Fruit fly (Drosophila melanogaster) whole organism, embryonic: ENCODE results near the gene CG33969.
A peak's percentile ranks its signal among the peaks of the same experiment; 100 is the strongest.

Source experiments
- Aef1 ChIP-seq: fragments of 200-800 bp; sonication (Bioruptor generic); IDR thresholded peaks from 3 replicates; pipeline ENCODE4 v1.3.6; 2022; ENCODE audit warnings: missing biosample characterization, missing genetic modification characterization
- CG12155 ChIP-seq: fragments of 200-800 bp; sonication (Bioruptor generic); optimal IDR thresholded peaks from 3 replicates; lab custom pipeline; 2016; ENCODE audit warnings: missing biosample characterization, missing genetic modification characterization
- CG14014 ChIP-seq: fragments of 200-800 bp; sonication (Bioruptor generic); IDR thresholded peaks from 2 replicates; pipeline ENCODE4 v1.3.6; 2022; ENCODE audit warnings: missing biosample characterization, missing genetic modification characterization
- CG14965 ChIP-seq: fragments of 200-800 bp; sonication (Bioruptor generic); optimal IDR thresholded peaks from 2 replicates; lab custom pipeline; 2016; ENCODE audit warnings: missing biosample characterization, missing genetic modification characterization, borderline replicate concordance
- CG15601 ChIP-seq: fragments of 200-800 bp; sonication (Bioruptor generic); optimal IDR thresholded peaks from 3 replicates; lab custom pipeline; 2019; ENCODE audit warnings: missing biosample characterization, mild to moderate bottlenecking, missing genetic modification characterization, moderate library complexity
- CG15696 ChIP-seq: fragments of 200-800 bp; sonication (Bioruptor generic); optimal IDR thresholded peaks from 2 replicates; lab custom pipeline; 2019; ENCODE audit warnings: missing biosample characterization, mild to moderate bottlenecking, missing genetic modification characterization, moderate library complexity
- CG17385 ChIP-seq: fragments of 200-800 bp; sonication (Bioruptor generic); optimal IDR thresholded peaks from 3 replicates; lab custom pipeline; 2018; ENCODE audit warnings: missing biosample characterization, mild to moderate bottlenecking, missing genetic modification characterization
- CG18764 ChIP-seq: fragments of 200-800 bp; sonication (Bioruptor generic); optimal IDR thresholded peaks from 3 replicates; lab custom pipeline; 2016; ENCODE audit warnings: missing biosample characterization, missing genetic modification characterization
- CG31365 ChIP-seq: fragments of 200-800 bp; sonication (Bioruptor generic); optimal IDR thresholded peaks from 2 replicates; lab custom pipeline; 2018; ENCODE audit warnings: missing biosample characterization, mild to moderate bottlenecking, missing genetic modification characterization
- CG31441 ChIP-seq: fragments of 200-800 bp; sonication (Bioruptor generic); IDR thresholded peaks from 2 replicates; pipeline ENCODE4 v1.3.6; 2022; ENCODE audit warnings: missing biosample characterization, missing genetic modification characterization
- CG32772 ChIP-seq: fragments of 200-800 bp; sonication (Bioruptor generic); IDR thresholded peaks from 2 replicates; pipeline ENCODE4 v1.3.6; 2022; ENCODE audit warnings: missing biosample characterization, missing genetic modification characterization
- CG34376 ChIP-seq: fragments of 200-800 bp; sonication (Bioruptor generic); optimal IDR thresholded peaks from 2 replicates; lab custom pipeline; 2018; ENCODE audit warnings: missing biosample characterization, mild to moderate bottlenecking, missing genetic modification characterization
- CG3838 ChIP-seq: fragments of 200-800 bp; sonication (Bioruptor generic); optimal IDR thresholded peaks from 3 replicates; lab custom pipeline; 2016; ENCODE audit warnings: missing biosample characterization, missing genetic modification characterization
- CG4282 ChIP-seq: fragments of 200-800 bp; sonication (Bioruptor generic); optimal IDR thresholded peaks from 2 replicates; lab custom pipeline; 2016; ENCODE audit warnings: missing biosample characterization, missing genetic modification characterization
- CG7963 ChIP-seq: fragments of 200-800 bp; sonication (Bioruptor generic); IDR thresholded peaks from 3 replicates; pipeline ENCODE4 v1.3.6; 2022; ENCODE audit warnings: missing biosample characterization, missing genetic modification characterization; ENCODE audit not compliant: partially characterized antibody
- CG9727 ChIP-seq: fragments of 200-800 bp; sonication (Bioruptor generic); optimal IDR thresholded peaks from 3 replicates; lab custom pipeline; 2017; ENCODE audit warnings: missing biosample characterization, mild to moderate bottlenecking, missing genetic modification characterization
- Deaf1 ChIP-seq: fragments of 200-800 bp; optimal IDR thresholded peaks from 3 replicates; lab custom pipeline; 2019; ENCODE audit warnings: missing biosample characterization, mild to moderate bottlenecking, missing genetic modification characterization, moderate library complexity
- Doc2 ChIP-seq: fragments of 200-800 bp; sonication (Bioruptor generic); IDR thresholded peaks from 2 replicates; pipeline ENCODE4 v1.3.6; 2022; ENCODE audit warnings: missing biosample characterization, missing genetic modification characterization
- Eip74EF ChIP-seq, 2 experiments: fragments of 200-800 bp in 1 of 2; fragments of >200 bp in 1 of 2; sonication (Bioruptor generic) in 1 of 2; optimal IDR thresholded peaks; 2 replicates each; lab custom pipeline; 2017 to 2019; ENCODE audit warnings: missing biosample characterization in 2 of 2, missing genetic modification characterization in 2 of 2, mild to moderate bottlenecking in 1 of 2, moderate library complexity in 1 of 2
- HLH3B ChIP-seq: fragments of 200-800 bp; sonication (Bioruptor generic); IDR thresholded peaks from 2 replicates; pipeline ENCODE4 v1.3.6; 2022; ENCODE audit warnings: missing biosample characterization, missing genetic modification characterization
- Hsf ChIP-seq: fragments of 200-800 bp; sonication (Bioruptor generic); optimal IDR thresholded peaks from 3 replicates; lab custom pipeline; 2016; ENCODE audit warnings: missing biosample characterization, missing genetic modification characterization
- Lim3 ChIP-seq: fragments of 200-800 bp; sonication (Bioruptor generic); IDR thresholded peaks from 2 replicates; pipeline ENCODE4 v1.3.6; 2022; ENCODE audit warnings: missing biosample characterization, missing genetic modification characterization
- Med ChIP-seq: fragments of 200-800 bp; sonication (Bioruptor generic); peaks from one replicate; lab custom pipeline; 2016; ENCODE audit warnings: missing biosample characterization, missing genetic modification characterization, mild to moderate bottlenecking, inconsistent platforms, moderate library complexity
- Nf-YA ChIP-seq: fragments of 200-800 bp; sonication (Bioruptor generic); IDR thresholded peaks from 2 replicates; pipeline ENCODE4 v1.3.6; 2022; ENCODE audit warnings: missing biosample characterization, missing genetic modification characterization
- NfI ChIP-seq: fragments of 200-800 bp; sonication (Bioruptor generic); optimal IDR thresholded peaks from 3 replicates; lab custom pipeline; 2018; ENCODE audit warnings: missing biosample characterization, mild to moderate bottlenecking, missing genetic modification characterization, moderate library complexity
- Sin3A ChIP-seq: fragments of >200 bp; optimal IDR thresholded peaks from 2 replicates; lab custom pipeline; 2018
- Vsx1 ChIP-seq: fragments of 200-800 bp; sonication (Bioruptor generic); optimal IDR thresholded peaks from 2 replicates; lab custom pipeline; 2017; ENCODE audit warnings: missing biosample characterization, mild to moderate bottlenecking, missing genetic modification characterization, missing genetic modification reagents
- aop ChIP-seq: fragments of 200-800 bp; sonication (Bioruptor generic); IDR thresholded peaks from 2 replicates; pipeline ENCODE4 v1.3.6; 2022; ENCODE audit warnings: missing biosample characterization, missing genetic modification characterization
- az2 ChIP-seq: fragments of 200-800 bp; sonication (Bioruptor generic); optimal IDR thresholded peaks from 3 replicates; lab custom pipeline; 2016; ENCODE audit warnings: missing biosample characterization, missing genetic modification characterization
- br ChIP-seq: fragments of >200 bp; optimal IDR thresholded peaks from 2 replicates; lab custom pipeline; 2017
- chinmo ChIP-seq: fragments of 200-800 bp; sonication (Bioruptor generic); IDR thresholded peaks from 4 replicates; pipeline ENCODE4 v1.3.6; 2022; ENCODE audit warnings: missing biosample characterization, missing genetic modification characterization; ENCODE audit not compliant: partially characterized antibody
- chn ChIP-seq: fragments of 200-800 bp; sonication (Bioruptor generic); optimal IDR thresholded peaks from 2 replicates; lab custom pipeline; 2016; ENCODE audit warnings: missing biosample characterization, missing genetic modification characterization
- corto ChIP-seq: fragments of 200-800 bp; sonication (Bioruptor generic); optimal IDR thresholded peaks from 2 replicates; lab custom pipeline; 2016; ENCODE audit warnings: missing biosample characterization, mild to moderate bottlenecking, missing genetic modification characterization, moderate library complexity
- da ChIP-seq: fragments of 200-800 bp; sonication (Bioruptor generic); optimal IDR thresholded peaks from 2 replicates; lab custom pipeline; 2016; ENCODE audit warnings: missing biosample characterization, missing genetic modification characterization
- disco-r ChIP-seq: fragments of 200-800 bp; sonication (Bioruptor generic); optimal IDR thresholded peaks from 2 replicates; lab custom pipeline; 2016; ENCODE audit warnings: missing biosample characterization, missing genetic modification characterization
- dmrt11E ChIP-seq: fragments of 200-800 bp; sonication (Bioruptor generic); optimal IDR thresholded peaks from 3 replicates; lab custom pipeline; 2018; ENCODE audit warnings: missing biosample characterization, mild to moderate bottlenecking, missing genetic modification characterization, moderate library complexity
- eve ChIP-seq, 2 experiments: fragments of >200 bp; optimal IDR thresholded peaks; 2 replicates each; lab custom pipeline; 2017; ENCODE audit warnings: missing biosample characterization in 2 of 2, missing genetic modification characterization in 2 of 2
- fu2 ChIP-seq: fragments of 200-800 bp; sonication (Bioruptor generic); optimal IDR thresholded peaks from 2 replicates; lab custom pipeline; 2016; ENCODE audit warnings: missing biosample characterization, missing genetic modification characterization
- gce ChIP-seq: fragments of 200-800 bp; sonication (Bioruptor generic); IDR thresholded peaks from 3 replicates; pipeline ENCODE4 v1.3.6; 2022; ENCODE audit warnings: missing biosample characterization, missing genetic modification characterization
- jumu ChIP-seq: fragments of 200-800 bp; sonication (Bioruptor generic); optimal IDR thresholded peaks from 3 replicates; lab custom pipeline; 2016; ENCODE audit warnings: missing biosample characterization, missing genetic modification characterization
- lab ChIP-seq: fragments of 200-800 bp; sonication (Bioruptor generic); optimal IDR thresholded peaks from 3 replicates; lab custom pipeline; 2017; ENCODE audit warnings: missing biosample characterization, missing genetic modification characterization, mild to moderate bottlenecking, moderate library complexity, missing genetic modification reagents
- luna ChIP-seq: fragments of 200-800 bp; sonication (Bioruptor generic); optimal IDR thresholded peaks from 2 replicates; lab custom pipeline; 2016; ENCODE audit warnings: missing biosample characterization, missing genetic modification characterization
- nerfin-2 ChIP-seq: fragments of 200-800 bp; sonication (Bioruptor generic); IDR thresholded peaks from 2 replicates; pipeline ENCODE4 v1.3.6; 2022; ENCODE audit warnings: missing biosample characterization, missing genetic modification characterization; ENCODE audit not compliant: partially characterized antibody
- pita ChIP-seq: fragments of 200-800 bp; sonication (Bioruptor generic); optimal IDR thresholded peaks from 2 replicates; lab custom pipeline; 2017; ENCODE audit warnings: missing biosample characterization, mild to moderate bottlenecking, missing genetic modification characterization
- sens-2 ChIP-seq: fragments of 200-800 bp; sonication (Bioruptor generic); IDR thresholded peaks from 2 replicates; pipeline ENCODE4 v1.3.6; 2022; ENCODE audit warnings: missing biosample characterization, missing genetic modification characterization
- sqz ChIP-seq: fragments of 200-800 bp; sonication (Bioruptor generic); optimal IDR thresholded peaks from 3 replicates; lab custom pipeline; 2018; ENCODE audit warnings: missing biosample characterization, mild to moderate bottlenecking, missing genetic modification characterization
- ssp ChIP-seq: fragments of 200-800 bp; sonication (Bioruptor generic); IDR thresholded peaks from 2 replicates; pipeline ENCODE4 v1.3.6; 2022; ENCODE audit warnings: missing biosample characterization, missing genetic modification characterization
- unc-4 ChIP-seq: fragments of 200-800 bp; sonication (Bioruptor generic); IDR thresholded peaks from 2 replicates; pipeline ENCODE4 v1.3.6; 2022; ENCODE audit warnings: missing biosample characterization, missing genetic modification characterization; ENCODE audit not compliant: partially characterized antibody

CG33969 gene

DNA sequence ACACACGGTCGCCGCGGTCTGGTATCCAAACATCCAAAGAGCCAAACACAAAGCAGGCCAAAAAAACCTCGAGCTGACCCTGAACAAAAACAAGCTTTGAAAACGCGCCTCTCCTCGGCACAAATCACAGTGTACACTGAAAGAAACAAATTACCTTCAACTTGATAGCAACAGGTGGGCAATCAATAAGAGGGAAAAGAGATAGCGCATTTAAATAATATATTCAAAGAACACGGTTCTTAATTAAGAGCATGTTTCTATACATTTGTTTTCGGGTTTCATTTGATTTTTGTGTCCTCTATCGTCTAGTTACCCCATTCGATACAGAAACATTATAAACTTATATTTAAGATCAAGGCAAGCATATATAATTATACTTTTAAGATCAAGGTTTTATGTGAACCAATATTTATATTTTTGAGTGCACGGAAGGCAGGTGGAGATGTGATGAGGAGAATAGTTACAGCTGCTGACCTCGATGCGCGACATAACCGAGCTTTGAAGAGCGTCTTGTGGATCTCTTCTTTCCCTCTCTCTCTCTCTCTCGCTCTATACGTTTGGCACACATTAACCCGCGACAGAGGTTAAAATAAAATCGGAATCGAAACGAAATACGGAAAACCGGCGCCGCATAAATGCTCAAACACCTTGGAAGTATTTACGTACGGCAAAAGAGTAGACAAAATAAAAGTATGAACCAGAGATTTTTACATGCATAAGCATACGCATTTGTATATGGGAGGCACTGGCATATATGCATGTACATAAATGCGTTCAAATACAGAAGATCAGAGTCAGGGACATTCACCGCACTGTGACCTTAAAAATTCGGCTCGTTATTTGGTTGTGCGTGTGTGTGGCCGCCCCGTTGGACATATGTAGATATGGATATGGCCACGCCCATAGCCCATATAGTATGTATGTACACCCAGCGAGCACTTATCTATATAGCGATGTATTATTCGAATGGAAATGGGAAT is 5.2 kb upstream of the CG33969 start (continued):
- TF ChIP-seq az2 (GFP tag; lab: Kevin White, UChicago) = peak; percentile 83
- TF ChIP-seq Hsf = peak; percentile 86
- peak; percentile 86 for TF ChIP-seq CG17385 (GFP tag; lab: Kevin White, UChicago)
- peak; percentile 63 for TF ChIP-seq ssp (GFP tag; lab: Robert Waterston, UW)
- peak; percentile 72 for TF ChIP-seq HLH3B (GFP tag; lab: Robert Waterston, UW)
- no peak for TF ChIP-seq nerfin-2 (GFP tag; lab: Robert Waterston, UW)
- TF ChIP-seq Aef1 (GFP tag; lab: Robert Waterston, UW) = peak; percentile 73
- peak; percentile 48 for TF ChIP-seq CG15696 (tag; lab: Kevin White, UChicago)
- TF ChIP-seq CG18764 (GFP tag; lab: Kevin White, UChicago) = peak; percentile 60
- peak; percentile 74 for TF ChIP-seq CG12155 (GFP tag; lab: Kevin White, UChicago)
- peak; percentile 78 for TF ChIP-seq CG9727 (GFP tag; lab: Kevin White, UChicago)
- TF ChIP-seq Deaf1 (tag; lab: Kevin White, UChicago) = peak; percentile 60
- TF ChIP-seq dmrt11E (tag; lab: Kevin White, UChicago) = peak; percentile 70
- TF ChIP-seq Med (GFP tag; lab: Kevin White, UChicago) = peak; percentile 93
- TF ChIP-seq Lim3 (GFP tag; lab: Robert Waterston, UW) = 0 out of 2 replicates have a peak, but pooled peaks have one; percentile 15
- peak; percentile 51; the same call in 1 of the 3 replicates for TF ChIP-seq gce (GFP tag; lab: Robert Waterston, UW)
- TF ChIP-seq fu2 (GFP tag; lab: Kevin White, UChicago) = peak; percentile 70
- TF ChIP-seq aop (GFP tag; lab: Robert Waterston, UW) = no peak
- peak; percentile 70 for TF ChIP-seq CG14014
- TF ChIP-seq luna (GFP tag; lab: Kevin White, UChicago) = no peak
- no peak for TF ChIP-seq sens-2 (GFP tag; lab: Robert Waterston, UW)
- TF ChIP-seq pita (GFP tag; lab: Kevin White, UChicago) = no peak
- TF ChIP-seq da (GFP tag; lab: Kevin White, UChicago) = peak; percentile 27
- TF ChIP-seq CG32772 (GFP tag; lab: Robert Waterston, UW) = peak; percentile 23; the same call in 1 of the 2 replicates
- peak; percentile 88 for TF ChIP-seq chinmo (GFP tag; lab: Robert Waterston, UW)
- peak; percentile 1; the same call in 1 of the 2 replicates for TF ChIP-seq unc-4
- TF ChIP-seq sqz (GFP tag; lab: Kevin White, UChicago) = peak; percentile 76
- peak in 1 of 2 experiments; percentile 95 for TF ChIP-seq eve (GFP tag; optimal IDR thresholded peaks at IDR 0.05; lab: Kevin White, UChicago)
- peak; percentile 71 for TF ChIP-seq CG34376 (GFP tag; lab: Kevin White, UChicago)
- no peak for TF ChIP-seq br
- TF ChIP-seq Sin3A (lab: Kevin White, UChicago) = no peak
- TF ChIP-seq chn (GFP tag; lab: Kevin White, UChicago) = peak; percentile 73
- peak; percentile 38 for TF ChIP-seq CG14965 (GFP tag; lab: Kevin White, UChicago)
- 0 out of 2 replicates have a peak, but pooled peaks have one; percentile 39 for TF ChIP-seq Nf-YA (GFP tag; lab: Robert Waterston, UW)
- peak; percentile 62 for TF ChIP-seq CG31365 (tag; lab: Kevin White, UChicago)
- no peak for TF ChIP-seq CG4282
- no peak for TF ChIP-seq Doc2 (GFP tag; lab: Robert Waterston, UW)
- TF ChIP-seq CG31441 (GFP tag; lab: Robert Waterston, UW) = peak; percentile 86
- no peak for TF ChIP-seq CG7963
- TF ChIP-seq jumu (GFP tag; lab: Kevin White, UChicago) = peak; percentile 63
- peak; percentile 88 for TF ChIP-seq Vsx1 (GFP tag; lab: Kevin White, UChicago)
- peak; percentile 87 for TF ChIP-seq NfI (GFP tag; lab: Kevin White, UChicago)
- peak; percentile 19 for TF ChIP-seq CG3838
- TF ChIP-seq CG15601 (tag; lab: Kevin White, UChicago) = peak; percentile 82
- peak; percentile 71 for TF ChIP-seq corto (GFP tag; lab: Kevin White, UChicago)
- peak; percentile 72 for TF ChIP-seq disco-r
- peak; percentile 88 for TF ChIP-seq lab (GFP tag; lab: Kevin White, UChicago)
- peak in 1 of 2 experiments; percentile 88 for TF ChIP-seq Eip74EF (GFP tag; optimal IDR thresholded peaks at IDR 0.05; lab: Kevin White, UChicago)
